Fruit fly (Drosophila melanogaster): Measurements from ENCODE around the gene CG3815.

Gene CG3815

dm6 chrX:6278879-6279628, 16.1 kb upstream of the CG3815 start:
- TF ChIP-seq noc (tag; optimal IDR thresholded peaks at IDR 0.05): peak; percentile 15

dm6 chrX:6279629-6280073, 15.5 kb upstream of the CG3815 start, which contains the start of gene Ubi-p5E:
Gene Ubi-p5E (minus strand): TSS chrX:6279647.
- no peak for TF ChIP-seq noc (tag; optimal IDR thresholded peaks at IDR 0.05)

dm6 chrX:6283470-6283869, 11.7 kb upstream of the CG3815 start, which contains the start of gene CG11700:
Gene CG11700 (minus strand): TSS chrX:6283575.
- no peak for TF ChIP-seq noc (tag; optimal IDR thresholded peaks at IDR 0.05)

- peak; percentile 54 for TF ChIP-seq noc (tag; optimal IDR thresholded peaks at IDR 0.05)
These were observed 7.3 kb upstream of the CG3815 start, which contains the start of the genes Top3beta and wuho for dm6 chrX:6287842-6288241. Gene Top3beta (minus strand): TSS chrX:6287990. Gene wuho (plus strand): TSS chrX:6288100.

- TF ChIP-seq noc (tag; optimal IDR thresholded peaks at IDR 0.05): no peak
These were observed 4.0 kb upstream of the CG3815 start, which contains the start of the genes Rpt4 and mldr for dm6 chrX:6291083-6291699. Gene Rpt4 (minus strand): TSS chrX:6291245. Gene mldr (plus strand): TSS chrX:6291303.

- no peak for TF ChIP-seq noc (tag; optimal IDR thresholded peaks at IDR 0.05)
These were observed 946 bp upstream of the CG3815 start, which contains the start of gene CG15892 for dm6 chrX:6294243-6294642. Gene CG15892 (minus strand): TSS chrX:6294343.

dm6 chrX:6301052-6301451, 5.9 kb downstream of the CG3815 start, which contains the start of gene CG12219:
Gene CG12219 (minus strand): TSS chrX:6301285.
- no peak for TF ChIP-seq noc (tag; optimal IDR thresholded peaks at IDR 0.05)

dm6 chrX:6303196-6303595, 8.0 kb downstream of the CG3815 start:
- no peak for TF ChIP-seq noc (tag; optimal IDR thresholded peaks at IDR 0.05)

- TF ChIP-seq noc (tag; optimal IDR thresholded peaks at IDR 0.05): no peak
These were observed 8.5 kb downstream of the CG3815 start, which contains the start of gene CG3823 for dm6 chrX:6303675-6304074. Gene CG3823 (plus strand): TSS chrX:6303975.

- no peak for TF ChIP-seq noc (tag; optimal IDR thresholded peaks at IDR 0.05)
These were observed 9.0 kb downstream of the CG3815 start for dm6 chrX:6304203-6304602.

dm6 chrX:6305317-6305716, 10.1 kb downstream of the CG3815 start:
- TF ChIP-seq noc (tag; optimal IDR thresholded peaks at IDR 0.05): no peak

- TF ChIP-seq noc (tag; optimal IDR thresholded peaks at IDR 0.05): no peak
These were observed 13.7 kb downstream of the CG3815 start, which contains the start of gene CG15894 for dm6 chrX:6308852-6309251. Gene CG15894 (plus strand): TSS chrX:6309212.

dm6 chrX:6310408-6310807, 15.2 kb downstream of the CG3815 start:
- TF ChIP-seq noc (tag; optimal IDR thresholded peaks at IDR 0.05): no peak

dm6 chrX:6311516-6311915, 16.3 kb downstream of the CG3815 start:
- TF ChIP-seq noc (tag; optimal IDR thresholded peaks at IDR 0.05): no peak

dm6 chrX:6315583-6315982, 20.4 kb downstream of the CG3815 start:
- no peak for TF ChIP-seq noc (tag; optimal IDR thresholded peaks at IDR 0.05)

dm6 chrX:6316858-6317474, 21.8 kb downstream of the CG3815 start:
- no peak for TF ChIP-seq noc (tag; optimal IDR thresholded peaks at IDR 0.05)

Data from whole organism, larva.